Worm (Caenorhabditis elegans) whole organism, L1 larva: ENCODE results near the gene snb-5.
A peak's percentile ranks its signal among the peaks of the same experiment; 100 is the strongest.

Experiments
- C34B4.2 ChIP-seq: sonication (generic microtip); optimal IDR thresholded peaks from 2 replicates; lab custom pipeline; 2017; ENCODE audit warnings: mild to moderate bottlenecking, missing genetic modification characterization, missing compliant biosample characterization
- aha-1 ChIP-seq: fragments of 150-350 bp; optimal IDR thresholded peaks from 2 replicates; lab custom pipeline; 2014; ENCODE audit warnings: missing biosample characterization, missing genetic modification characterization
- aly-2 ChIP-seq: fragments of 150-350 bp; optimal IDR thresholded peaks from 2 replicates; lab custom pipeline; 2014; ENCODE audit warnings: missing biosample characterization, missing genetic modification characterization
- ceh-82 ChIP-seq, 3 experiments: fragments of 150-350 bp in 1 of 3; sonication (generic microtip) in 2 of 3; optimal IDR thresholded peaks; 2 replicates each; lab custom pipeline; 2014 to 2017; ENCODE audit warnings: missing biosample characterization in 3 of 3, missing genetic modification characterization in 3 of 3
- lin-15B ChIP-seq: fragments of 150-350 bp; sonication (generic microtip); optimal IDR thresholded peaks from 3 replicates; lab custom pipeline; 2014; ENCODE audit warnings: missing biosample characterization, missing genetic modification characterization
- nhr-11 ChIP-seq: fragments of 150-350 bp; optimal IDR thresholded peaks from 2 replicates; lab custom pipeline; 2014; ENCODE audit warnings: missing biosample characterization, missing genetic modification characterization
- nhr-77 ChIP-seq: fragments of 150-350 bp; optimal IDR thresholded peaks from 2 replicates; lab custom pipeline; 2014; ENCODE audit warnings: missing biosample characterization, missing genetic modification characterization
- pag-3 ChIP-seq: sonication (generic microtip); optimal IDR thresholded peaks from 2 replicates; lab custom pipeline; 2017; ENCODE audit warnings: missing genetic modification characterization, mild to moderate bottlenecking, missing compliant biosample characterization, antibody characterized with exemption, borderline replicate concordance; ENCODE audit not compliant: insufficient read depth
- skn-1 ChIP-seq: fragments of 150-350 bp; optimal IDR thresholded peaks from 2 replicates; lab custom pipeline; 2014; ENCODE audit warnings: missing biosample characterization, missing genetic modification characterization
- snpc-4 ChIP-seq: fragments of 150-350 bp; optimal IDR thresholded peaks from 2 replicates; lab custom pipeline; 2014; ENCODE audit warnings: missing biosample characterization, missing genetic modification characterization
- sptf-1 ChIP-seq: fragments of 150-350 bp; optimal IDR thresholded peaks from 2 replicates; lab custom pipeline; 2014; ENCODE audit warnings: missing biosample characterization, missing genetic modification characterization
- ztf-4 ChIP-seq: fragments of 150-350 bp; optimal IDR thresholded peaks from 2 replicates; lab custom pipeline; 2014; ENCODE audit warnings: missing biosample characterization, missing genetic modification characterization

DNA sequence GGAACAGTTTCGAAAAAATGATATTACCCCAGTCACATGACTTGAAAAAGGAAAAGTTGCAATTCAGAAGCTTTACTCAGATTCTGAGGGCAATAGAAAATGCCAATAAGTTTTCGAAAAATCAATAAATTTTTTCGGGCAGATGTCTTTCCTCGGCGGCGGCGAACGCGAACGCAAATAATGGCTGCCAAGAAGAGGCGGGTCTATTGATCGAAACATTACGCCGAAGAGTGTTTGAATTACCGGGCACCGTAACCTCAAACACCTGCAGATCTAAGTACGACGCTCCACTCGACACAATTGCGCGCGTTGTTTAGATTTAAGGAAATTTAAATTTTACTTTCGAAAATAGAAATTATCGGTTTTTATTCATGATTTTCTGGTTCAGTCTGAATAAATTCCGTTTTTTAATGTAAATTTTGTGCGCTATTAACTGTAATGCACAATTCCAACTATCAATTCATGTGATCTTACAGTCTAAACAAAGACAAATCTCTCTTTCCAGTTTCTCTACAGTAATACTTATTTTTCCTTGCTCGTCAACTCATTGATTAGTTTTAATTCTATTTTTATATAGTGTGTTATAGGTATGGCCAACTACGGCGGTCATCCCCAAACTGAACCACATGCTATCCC lies 38.9 kb upstream of the snb-5 start, which contains the start of gene prp-8:
- TF ChIP-seq snpc-4 (tag; lab: Kevin White, UChicago) (no peak), nhr-11 (tag; lab: Kevin White, UChicago) (no peak), aly-2 (tag; lab: Kevin White, UChicago) (peak; percentile 42), C34B4.2 (tag; lab: Kevin White, UChicago) (no peak), skn-1 (tag; lab: Kevin White, UChicago) (peak; percentile 94), nhr-77 (peak; percentile 85), sptf-1 (tag; lab: Kevin White, UChicago) (no peak), ztf-4 (tag; lab: Kevin White, UChicago) (peak; percentile 69), lin-15B (tag; lab: Kevin White, UChicago) (peak; percentile 89), ceh-82 (tag; optimal IDR thresholded peaks at IDR 0.05; lab: Kevin White, UChicago) (peak; percentile 82 to 96 (median 89)), pag-3 (peak; percentile 62), aha-1 (tag; lab: Kevin White, UChicago) (no peak)
